Fruit fly (Drosophila melanogaster): ENCODE measurements around the gene PIG-U.
A peak's percentile ranks its signal among the peaks of the same experiment; 100 is the strongest.

Gene PIG-U

DNA sequence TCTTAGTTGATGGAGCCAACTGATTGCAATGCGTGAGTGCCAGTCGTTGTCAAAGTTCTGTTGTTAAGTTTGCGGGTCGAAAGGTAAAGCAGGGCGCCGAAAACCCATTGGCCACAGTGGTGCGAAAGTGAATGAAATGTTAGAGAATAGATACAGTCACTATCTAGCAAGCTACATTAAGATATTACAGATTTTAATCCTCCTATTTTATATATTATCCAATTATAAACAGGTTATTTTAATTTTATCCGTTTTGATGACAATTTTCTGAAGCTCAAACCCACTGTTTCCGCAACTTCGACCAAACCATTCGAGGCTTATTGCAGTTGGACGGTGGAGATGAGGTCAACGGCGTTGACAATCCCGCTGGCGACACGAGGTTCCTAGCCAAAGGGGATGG, 37.6 kb downstream of the PIG-U start:
- TF ChIP-seq CG4318 (GFP tag; optimal IDR thresholded peaks at IDR 0.05) (no peak), Eip78C (GFP tag) (peak; percentile 60), topi (GFP tag; optimal IDR thresholded peaks at IDR 0.05) (peak; percentile 33), Sox14 (GFP tag; optimal IDR thresholded peaks at IDR 0.05) (peak; percentile 11), Met (GFP tag; optimal IDR thresholded peaks at IDR 0.05) (peak; percentile 40), CG31627 (GFP tag; optimal IDR thresholded peaks at IDR 0.05) (no peak), Hr4 (GFP tag; optimal IDR thresholded peaks at IDR 0.05) (peak; percentile 5), CG11294 (GFP tag; IDR thresholded peaks at IDR 0.05) (no peak), svp (GFP tag) (peak; percentile 71), Eip93F (GFP tag; optimal IDR thresholded peaks at IDR 0.05) (no peak), vri (GFP tag; optimal IDR thresholded peaks at IDR 0.05) (no peak), CG16779 (tag; optimal IDR thresholded peaks at IDR 0.05) (no peak), esn (GFP tag; optimal IDR thresholded peaks at IDR 0.05) (peak; percentile 23), CG3032 (tag; optimal IDR thresholded peaks at IDR 0.05) (no peak), CG32006 (GFP tag; optimal IDR thresholded peaks at IDR 0.05) (peak; percentile 31), Smox (GFP tag; optimal IDR thresholded peaks at IDR 0.05) (peak; percentile 18), Eip75B (GFP tag; optimal IDR thresholded peaks at IDR 0.05) (peak; percentile 21), CG3919 (GFP tag; optimal IDR thresholded peaks at IDR 0.05) (peak; percentile 17), cyc (GFP tag; optimal IDR thresholded peaks at IDR 0.05) (peak; percentile 19), OdsH (GFP tag; optimal IDR thresholded peaks at IDR 0.05) (peak; percentile 19), ss (GFP tag; optimal IDR thresholded peaks at IDR 0.05) (no peak), CG34406 (GFP tag; optimal IDR thresholded peaks at IDR 0.05) (peak; percentile 12)

- TF ChIP-seq esn (GFP tag; optimal IDR thresholded peaks at IDR 0.05), result peak; percentile 58
- TF ChIP-seq CG32006 (GFP tag; optimal IDR thresholded peaks at IDR 0.05), result peak; percentile 10
- peak; percentile 59 for TF ChIP-seq Met (GFP tag; optimal IDR thresholded peaks at IDR 0.05)
- TF ChIP-seq CG9139 (GFP tag; optimal IDR thresholded peaks at IDR 0.05), result no peak
- TF ChIP-seq spab (GFP tag; optimal IDR thresholded peaks at IDR 0.05), result no peak
- TF ChIP-seq lz (GFP tag; optimal IDR thresholded peaks at IDR 0.05), result peak; percentile 45
- TF ChIP-seq CG4318 (GFP tag; optimal IDR thresholded peaks at IDR 0.05), result no peak
- TF ChIP-seq CG31627 (GFP tag; optimal IDR thresholded peaks at IDR 0.05), result peak; percentile 53
- TF ChIP-seq ss (GFP tag; optimal IDR thresholded peaks at IDR 0.05), result no peak
- no peak for TF ChIP-seq Blimp-1 (GFP tag; optimal IDR thresholded peaks at IDR 0.05)
- peak; percentile 53 for TF ChIP-seq Eip78C (GFP tag)
- TF ChIP-seq Sox102F (GFP tag; optimal IDR thresholded peaks at IDR 0.05), result peak; percentile 25
- TF ChIP-seq fd85E (GFP tag; optimal IDR thresholded peaks at IDR 0.05), result no peak
- peak; percentile 42 for TF ChIP-seq Hr39 (GFP tag; optimal IDR thresholded peaks at IDR 0.05)
- no peak for TF ChIP-seq CG11762 (GFP tag; optimal IDR thresholded peaks at IDR 0.05; ENCODE audit: insufficient read depth)
- peak; percentile 48 for TF ChIP-seq topi (GFP tag; optimal IDR thresholded peaks at IDR 0.05)
- no peak for TF ChIP-seq Gug (GFP tag; IDR thresholded peaks at IDR 0.05)
- peak; percentile 68 for TF ChIP-seq svp (GFP tag)
- TF ChIP-seq vri (GFP tag; optimal IDR thresholded peaks at IDR 0.05), result peak; percentile 76
- peak; percentile 28 for TF ChIP-seq Smox (GFP tag; optimal IDR thresholded peaks at IDR 0.05)
- peak; percentile 27 for TF ChIP-seq Hr4 (GFP tag; optimal IDR thresholded peaks at IDR 0.05)
- peak; percentile 1 for TF ChIP-seq cyc (GFP tag; optimal IDR thresholded peaks at IDR 0.05)
Measured at dm6 chr2L:8553789-8554626, 39.1 kb downstream of the PIG-U start.

DNA sequence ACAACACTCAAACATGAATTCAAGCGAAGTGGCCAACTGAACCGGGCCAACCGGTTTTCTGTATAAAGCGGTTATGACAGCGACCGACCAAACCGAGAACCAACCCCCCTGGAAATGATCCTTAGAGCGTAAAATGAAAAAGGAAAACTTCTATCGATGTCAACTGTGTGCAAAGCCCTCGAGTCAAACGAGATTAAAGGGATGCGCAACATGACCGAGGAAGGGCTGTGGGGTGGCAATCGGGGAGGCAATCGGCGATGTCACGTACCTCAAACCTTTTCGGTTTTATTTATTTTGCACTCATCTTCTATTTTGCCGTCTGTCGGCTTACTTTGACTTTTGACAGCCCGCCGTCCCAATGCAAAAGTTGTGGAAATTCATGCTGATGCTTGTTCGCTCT, 41.3 kb downstream of the PIG-U start:
- no peak for TF ChIP-seq CG9139 (GFP tag; optimal IDR thresholded peaks at IDR 0.05)
- TF ChIP-seq net (GFP tag; optimal IDR thresholded peaks at IDR 0.05), result no peak
- TF ChIP-seq CG11902 (GFP tag; optimal IDR thresholded peaks at IDR 0.05), result no peak
- no peak for TF ChIP-seq Hr4 (GFP tag; optimal IDR thresholded peaks at IDR 0.05)
- TF ChIP-seq CG6808 (GFP tag; optimal IDR thresholded peaks at IDR 0.05), result no peak
- TF ChIP-seq Met (GFP tag; optimal IDR thresholded peaks at IDR 0.05), result no peak
- TF ChIP-seq CG8632 (GFP tag; optimal IDR thresholded peaks at IDR 0.05), result no peak
- TF ChIP-seq CG6792 (GFP tag; optimal IDR thresholded peaks at IDR 0.05), result no peak
- TF ChIP-seq vri (GFP tag; optimal IDR thresholded peaks at IDR 0.05), result no peak
- TF ChIP-seq Ets96B (tag; optimal IDR thresholded peaks at IDR 0.05), result no peak
- no peak for TF ChIP-seq CG31627 (GFP tag; optimal IDR thresholded peaks at IDR 0.05)

All from whole organism, prepupa.